Worm (Caenorhabditis elegans) whole organism, midembryonic: ENCODE results near the gene C02E7.8.
"Not testable (repeated sequence)": the region's sequence is repeated elsewhere in the genome, so short reads cannot be mapped to it uniquely, and the experiment has no call there.

ENCODE experiments used
- T22C8.4 ChIP-seq: fragments of 200-800 bp; sonication (Bioruptor generic); IDR thresholded peaks from 2 replicates; pipeline ENCODE4 v1.3.6; 2022; ENCODE audit warnings: missing genetic modification characterization, missing compliant biosample characterization
- cog-1 ChIP-seq: sonication (generic microtip); optimal IDR thresholded peaks from 2 replicates; lab custom pipeline; 2016; ENCODE audit warnings: missing genetic modification characterization, missing compliant biosample characterization
- flt-1 ChIP-seq: fragments of 200-800 bp; sonication (Bioruptor generic); IDR thresholded peaks from 2 replicates; pipeline ENCODE4 v1.3.6; 2022; ENCODE audit warnings: missing genetic modification characterization, missing compliant biosample characterization
- klf-2 ChIP-seq: fragments of 200-800 bp; sonication (Bioruptor generic); conservative IDR thresholded peaks from 2 replicates; pipeline ENCODE4 v1.3.6; 2022; ENCODE audit warnings: missing genetic modification reagents, missing genetic modification characterization, missing compliant biosample characterization
- med-1 ChIP-seq: sonication (generic microtip); optimal IDR thresholded peaks from 2 replicates; lab custom pipeline; 2017; ENCODE audit warnings: missing genetic modification characterization, mild to moderate bottlenecking, missing compliant biosample characterization, antibody characterized with exemption, missing genetic modification reagents; ENCODE audit not compliant: insufficient read depth
- ref-1 ChIP-seq: fragments of 200-800 bp; sonication (Bioruptor generic); conservative IDR thresholded peaks from 2 replicates; pipeline ENCODE4 v1.3.6; 2022; ENCODE audit warnings: missing genetic modification reagents, missing genetic modification characterization, missing compliant biosample characterization
- tab-1 ChIP-seq: fragments of 200-800 bp; sonication (Bioruptor generic); IDR thresholded peaks from 2 replicates; pipeline ENCODE4 v1.3.6; 2022; ENCODE audit warnings: missing genetic modification characterization, missing compliant biosample characterization
- ztf-23 ChIP-seq: fragments of 200-800 bp; sonication (Bioruptor generic); IDR thresholded peaks from 2 replicates; pipeline ENCODE4 v1.3.6; 2022; ENCODE audit warnings: missing genetic modification reagents, missing genetic modification characterization, missing compliant biosample characterization
- ztf-29 ChIP-seq: fragments of 200-800 bp; sonication (Bioruptor generic); IDR thresholded peaks from 2 replicates; pipeline ENCODE4 v1.3.6; 2022; ENCODE audit warnings: missing genetic modification reagents, missing genetic modification characterization, missing compliant biosample characterization

Gene C02E7.8

DNA sequence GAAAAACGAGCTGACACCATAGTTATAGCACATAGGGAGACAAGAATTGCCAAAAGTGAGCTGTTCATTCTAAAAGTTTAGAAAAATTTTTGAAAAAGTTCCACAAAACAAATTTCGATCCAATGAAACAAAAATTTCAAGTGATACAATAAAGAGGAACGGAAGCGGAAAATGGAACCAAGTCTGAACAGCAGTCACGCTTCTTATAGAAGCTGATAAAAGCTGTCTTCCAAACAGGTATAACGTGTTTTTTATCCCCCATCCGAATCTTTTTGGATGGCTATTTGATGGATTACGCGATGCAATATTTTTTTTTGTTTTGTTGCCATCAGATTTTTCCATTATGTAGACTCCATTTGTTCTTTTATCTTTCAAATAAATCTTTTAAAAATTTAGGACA, 8.3 kb downstream of the C02E7.8 start, which contains the start of gene H23N18.5:
H23N18.5 (minus strand) TSS at position 69 of the 400 bp plus-strand sequence.
- TF ChIP-seq flt-1 = no peak
- no peak for TF ChIP-seq med-1 (GFP tag; lab: Kevin White, UChicago)
- TF ChIP-seq T22C8.4 (GFP tag; lab: Robert Waterston, UW) = no peak
- no peak for TF ChIP-seq cog-1 (tag; lab: Kevin White, UChicago)
- no peak for TF ChIP-seq ztf-23 (GFP tag; lab: Robert Waterston, UW)
- TF ChIP-seq ref-1 (GFP tag; lab: Robert Waterston, UW) = no peak
- TF ChIP-seq ztf-29 (GFP tag; lab: Robert Waterston, UW) = no peak
- TF ChIP-seq klf-2 (GFP tag; lab: Robert Waterston, UW) = no peak

DNA sequence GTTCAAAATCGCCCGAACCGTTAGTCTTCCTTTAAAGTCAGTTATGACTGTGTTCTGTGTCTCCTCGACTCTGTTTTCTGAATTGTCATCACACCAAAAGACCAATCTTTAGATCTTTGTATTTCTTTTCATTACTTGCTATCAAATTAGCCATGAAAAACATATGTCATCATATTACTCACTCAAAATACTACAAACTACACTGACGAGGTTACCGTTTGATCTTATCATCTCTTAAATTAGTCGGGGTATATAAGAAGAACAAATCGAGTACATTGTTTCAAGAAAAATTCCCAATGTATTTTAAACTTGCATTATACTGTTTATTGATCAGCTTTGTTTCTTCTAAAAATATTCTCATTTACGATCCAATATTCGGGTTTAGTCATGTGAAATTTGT, 12.0 kb downstream of the C02E7.8 start, which contains the start of gene ugt-13:
ugt-13 (plus strand) TSS at position 294 of the 400 bp plus-strand sequence.
- TF ChIP-seq ztf-29 (GFP tag; lab: Robert Waterston, UW) (no peak), ztf-23 (GFP tag; lab: Robert Waterston, UW) (no peak), ref-1 (GFP tag; lab: Robert Waterston, UW) (no peak), T22C8.4 (GFP tag; lab: Robert Waterston, UW) (no peak), tab-1 (GFP tag; lab: Robert Waterston, UW) (no peak), cog-1 (tag; lab: Kevin White, UChicago) (no peak), klf-2 (GFP tag; lab: Robert Waterston, UW) (no peak)

DNA sequence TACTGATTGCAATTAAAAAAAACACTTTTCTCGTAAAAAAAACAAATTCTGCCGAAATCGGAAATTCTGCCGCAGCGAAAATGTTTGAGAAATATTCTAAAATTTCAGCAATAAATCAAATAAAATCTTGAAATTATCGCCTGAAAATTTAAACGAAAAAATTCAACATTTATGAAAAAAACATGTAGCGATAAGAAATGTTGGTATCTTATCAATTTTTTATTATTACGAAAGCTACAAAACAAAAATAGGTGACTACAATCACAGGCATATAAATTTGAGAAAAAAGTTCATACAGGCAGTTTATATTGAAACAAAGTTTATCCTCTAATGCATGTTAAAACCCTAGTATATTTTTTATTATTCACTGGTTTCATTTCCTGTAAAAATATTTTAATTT, 14.6 kb downstream of the C02E7.8 start, which contains the start of gene ugt-14:
ugt-14 (plus strand) TSS at position 301 of the 400 bp plus-strand sequence.
- TF ChIP-seq tab-1 (GFP tag; lab: Robert Waterston, UW) = no peak

DNA sequence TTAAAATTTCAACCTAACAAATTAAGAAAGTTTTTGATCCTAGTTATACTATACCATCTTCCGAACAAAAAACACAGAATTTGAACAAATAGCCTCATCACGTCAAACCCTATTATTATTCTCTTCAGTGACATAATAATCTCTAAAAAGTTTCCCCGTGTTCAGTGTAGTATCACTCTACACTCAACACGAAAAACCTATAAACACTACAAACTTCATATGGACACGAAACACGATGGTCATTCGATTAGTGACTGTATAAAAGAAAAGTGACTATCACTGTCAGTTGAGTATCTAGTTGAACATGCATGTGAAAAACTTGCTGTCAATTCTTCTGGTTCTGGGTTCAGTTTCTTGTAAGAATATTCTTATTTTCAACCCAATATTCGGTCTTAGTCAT, 16.9 kb downstream of the C02E7.8 start, which contains the start of gene ugt-8:
ugt-8 (plus strand) TSS at position 235 of the 400 bp plus-strand sequence.
- no peak for TF ChIP-seq ztf-23 (GFP tag; lab: Robert Waterston, UW)
- no peak for TF ChIP-seq tab-1 (GFP tag; lab: Robert Waterston, UW)
- TF ChIP-seq klf-2 (GFP tag; lab: Robert Waterston, UW) = no peak
- TF ChIP-seq ztf-29 (GFP tag; lab: Robert Waterston, UW) = no peak
- no peak for TF ChIP-seq cog-1 (tag; lab: Kevin White, UChicago)
- no peak for TF ChIP-seq flt-1
- no peak for TF ChIP-seq med-1 (GFP tag; lab: Kevin White, UChicago)
- TF ChIP-seq T22C8.4 (GFP tag; lab: Robert Waterston, UW) = no peak
- TF ChIP-seq ref-1 (GFP tag; lab: Robert Waterston, UW) = no peak

DNA sequence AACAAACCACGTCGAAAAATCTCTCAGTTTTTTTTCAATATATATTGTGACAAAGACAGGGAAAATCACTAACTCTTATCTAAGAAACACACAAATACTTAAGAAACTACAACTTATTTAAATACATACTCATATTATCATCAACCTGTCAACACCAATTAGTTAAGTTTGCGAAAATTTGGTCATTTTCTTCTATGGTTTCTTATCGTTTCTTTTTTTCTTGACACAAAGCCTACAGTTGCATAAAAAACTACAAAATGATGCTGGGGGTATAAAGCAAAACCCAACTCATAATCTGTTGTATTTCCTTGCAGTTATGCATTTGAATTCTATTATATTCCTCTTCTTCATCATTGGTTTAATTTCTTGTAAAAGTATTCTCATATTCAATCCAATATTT, 19.5 kb downstream of the C02E7.8 start, which contains the start of gene ugt-67:
ugt-67 (plus strand) TSS at position 301 of the 400 bp plus-strand sequence.
- no peak for TF ChIP-seq ztf-23 (GFP tag; lab: Robert Waterston, UW)
- no peak for TF ChIP-seq klf-2 (GFP tag; lab: Robert Waterston, UW)
- TF ChIP-seq cog-1 (tag; lab: Kevin White, UChicago) = no peak
- no peak for TF ChIP-seq ref-1 (GFP tag; lab: Robert Waterston, UW)
- TF ChIP-seq flt-1 = no peak
- no peak for TF ChIP-seq tab-1 (GFP tag; lab: Robert Waterston, UW)
- TF ChIP-seq ztf-29 (GFP tag; lab: Robert Waterston, UW) = no peak
- TF ChIP-seq T22C8.4 (GFP tag; lab: Robert Waterston, UW) = no peak
- TF ChIP-seq med-1 (GFP tag; lab: Kevin White, UChicago) = no peak

DNA sequence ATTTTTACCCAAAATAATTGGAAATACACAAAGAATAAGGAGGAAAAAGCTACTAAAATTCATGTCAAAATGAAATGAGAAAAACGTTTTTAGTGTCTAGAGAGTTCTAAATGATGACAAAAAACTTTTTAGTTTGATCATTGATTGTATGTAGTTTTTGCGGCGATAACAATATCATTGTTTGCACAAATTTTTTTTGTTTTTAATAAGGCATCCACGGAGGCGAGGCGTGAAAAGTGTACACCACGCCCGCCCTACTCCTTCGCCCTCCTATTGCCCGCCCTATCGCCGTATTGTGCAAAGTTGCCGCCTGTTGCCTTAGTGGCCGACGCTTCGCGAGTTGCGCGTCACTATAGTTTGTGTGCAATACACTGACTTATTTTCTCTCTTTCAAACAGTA, 20.6 kb downstream of the C02E7.8 start, which contains the start of gene ugt-10:
ugt-10 (minus strand) TSS at position 101 of the 400 bp plus-strand sequence.
- not testable (repeated sequence) for TF ChIP-seq ref-1, tab-1, klf-2 (GFP tag; lab: Robert Waterston, UW)

DNA sequence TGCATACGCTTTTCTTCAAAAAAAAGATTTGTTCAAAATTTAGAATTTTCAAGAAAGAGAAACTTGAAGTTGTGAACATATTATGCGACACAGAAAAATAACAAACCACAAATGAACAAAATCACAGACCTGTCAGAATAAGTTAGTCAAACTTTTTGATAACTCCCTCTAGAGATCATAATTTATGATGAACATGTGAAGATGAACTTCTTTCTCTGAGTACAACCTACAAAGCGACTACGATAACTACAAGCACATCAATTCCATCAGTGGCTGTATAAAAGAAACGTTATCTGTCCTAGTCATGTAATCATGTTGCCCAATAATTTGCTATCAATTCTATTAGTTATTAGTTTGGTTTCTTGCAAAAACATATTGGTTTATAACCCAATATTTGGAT, 24.8 kb downstream of the C02E7.8 start, which contains the start of gene ugt-9:
ugt-9 (plus strand) TSS at position 305 of the 400 bp plus-strand sequence.
- TF ChIP-seq T22C8.4 (GFP tag; lab: Robert Waterston, UW) (no peak), flt-1 (no peak), med-1 (GFP tag; lab: Kevin White, UChicago) (no peak), ztf-29 (GFP tag; lab: Robert Waterston, UW) (no peak), ztf-23 (GFP tag; lab: Robert Waterston, UW) (no peak), ref-1 (GFP tag; lab: Robert Waterston, UW) (no peak), cog-1 (tag; lab: Kevin White, UChicago) (no peak), tab-1 (GFP tag; lab: Robert Waterston, UW) (no peak), klf-2 (GFP tag; lab: Robert Waterston, UW) (no peak)

DNA sequence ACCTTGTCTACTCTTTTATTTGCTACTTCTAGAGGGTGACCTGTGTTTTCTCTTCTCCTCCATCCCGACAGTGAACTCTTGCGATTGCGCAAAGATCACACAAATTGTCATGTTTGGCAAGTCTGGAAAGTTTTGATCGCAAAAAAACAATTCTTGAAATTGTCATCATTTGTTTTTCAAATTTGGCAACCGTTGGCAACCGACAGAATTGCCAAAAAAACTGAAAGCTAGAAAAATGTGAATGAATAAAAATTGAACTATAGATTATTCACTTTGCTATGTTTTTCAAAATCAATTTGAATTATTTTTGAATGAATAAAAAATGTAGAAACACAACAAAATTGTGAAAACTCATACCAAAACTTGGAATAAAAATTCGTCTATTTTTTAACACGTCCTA, 25.6 kb downstream of the C02E7.8 start, which contains the start of gene ugt-11:
ugt-11 (minus strand) TSS at position 101 of the 400 bp plus-strand sequence.
- no peak for TF ChIP-seq ref-1 (GFP tag; lab: Robert Waterston, UW)
- TF ChIP-seq T22C8.4 (GFP tag; lab: Robert Waterston, UW) = no peak
- no peak for TF ChIP-seq cog-1 (tag; lab: Kevin White, UChicago)
- no peak for TF ChIP-seq flt-1
- TF ChIP-seq ztf-23 (GFP tag; lab: Robert Waterston, UW) = no peak
- no peak for TF ChIP-seq klf-2 (GFP tag; lab: Robert Waterston, UW)

DNA sequence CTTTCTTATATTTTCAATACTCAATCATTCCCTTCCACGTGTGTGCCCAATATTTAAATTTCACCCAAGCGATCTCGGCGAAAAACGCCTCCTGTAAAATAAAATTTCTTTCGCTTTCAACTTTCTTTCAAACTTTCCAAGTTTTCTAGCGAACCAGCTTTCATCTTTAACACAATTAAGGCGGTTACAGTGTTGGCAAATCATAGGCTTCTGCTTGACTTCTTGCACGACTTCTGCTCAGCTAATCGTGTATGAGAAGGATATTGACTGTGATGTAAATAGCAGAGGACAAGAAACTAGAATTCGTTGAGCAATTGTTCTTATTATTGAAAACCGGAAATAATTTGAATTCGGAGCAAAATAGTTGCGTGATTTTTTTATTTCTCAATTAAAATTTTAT, 29.3 kb downstream of the C02E7.8 start:
- TF ChIP-seq cog-1 (tag; lab: Kevin White, UChicago) (no peak), klf-2 (GFP tag; lab: Robert Waterston, UW) (no peak), ztf-29 (GFP tag; lab: Robert Waterston, UW) (no peak), flt-1 (no peak)

DNA sequence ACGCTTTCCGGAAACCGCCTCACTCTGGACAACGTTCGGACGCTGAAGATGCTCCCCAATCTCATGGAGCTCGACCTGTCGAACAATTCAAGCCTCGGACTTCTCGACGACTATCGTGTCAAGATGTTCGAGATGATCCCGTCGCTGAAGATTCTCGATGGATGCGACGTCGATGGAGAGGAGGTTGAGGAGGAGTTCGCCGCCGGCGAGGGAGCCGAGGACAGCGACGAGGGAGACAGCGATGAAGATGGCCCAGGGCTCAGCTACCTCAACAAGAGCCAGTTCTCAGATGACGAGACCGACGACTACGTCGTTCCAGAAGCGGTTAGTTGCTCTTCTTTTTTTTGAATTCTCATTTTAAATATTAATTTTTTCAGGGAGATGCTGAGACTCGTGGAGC, 29.8 kb downstream of the C02E7.8 start:
- TF ChIP-seq ztf-29 (GFP tag; lab: Robert Waterston, UW) (no peak), tab-1 (GFP tag; lab: Robert Waterston, UW) (0 out of 2 replicates have a peak, but pooled peaks have one; percentile 39)
